Worm (Caenorhabditis elegans): Measurements from ENCODE around the gene R160.4.

Gene R160.4

ce11 chrX:4400296-4400695 is 31.6 kb upstream of the R160.4 start:
- TF ChIP-seq vab-15 (tag; optimal IDR thresholded peaks at IDR 0.05) (no peak), xbp-1 (tag; optimal IDR thresholded peaks at IDR 0.05) (no peak), efl-1 (optimal IDR thresholded peaks at IDR 0.05) (no peak), efl-1 (GFP tag; optimal IDR thresholded peaks at IDR 0.05 in 1 of 2) (no peak), mdl-1 (tag; optimal IDR thresholded peaks at IDR 0.05) (no peak), pag-3 (tag; optimal IDR thresholded peaks at IDR 0.05; ENCODE audit: borderline replicate concordance, insufficient read depth) (no peak), unc-98 (GFP tag; IDR thresholded peaks at IDR 0.05) (no peak), egl-27 (tag; optimal IDR thresholded peaks at IDR 0.05) (no peak), fos-1 (tag; optimal IDR thresholded peaks at IDR 0.05) (no peak), mab-9 (GFP tag; IDR thresholded peaks at IDR 0.05) (no peak), pax-3 (tag; optimal IDR thresholded peaks at IDR 0.05) (no peak), F16B12.6 (tag; optimal IDR thresholded peaks at IDR 0.05) (no peak), ceh-90 (tag; optimal IDR thresholded peaks at IDR 0.05) (no peak)

- peak; percentile 55 for TF ChIP-seq fkh-10 (GFP tag; optimal IDR thresholded peaks at IDR 0.05)
- TF ChIP-seq ceh-90 (tag; optimal IDR thresholded peaks at IDR 0.05) = no peak
- peak; percentile 28 for TF ChIP-seq lin-14 (GFP tag; optimal IDR thresholded peaks at IDR 0.05)
These were observed 28.8 kb upstream of the R160.4 start for ce11 chrX:4397460-4397859.

- TF ChIP-seq irx-1 (tag; optimal IDR thresholded peaks at IDR 0.05) (peak; percentile 45), sox-4 (tag; optimal IDR thresholded peaks at IDR 0.05) (no peak), dpl-1 (GFP tag; optimal IDR thresholded peaks at IDR 0.05) (peak in 2 of 3 experiments; percentile 1 to 9), pax-3 (tag; optimal IDR thresholded peaks at IDR 0.05) (peak; percentile 2), ets-5 (GFP tag; IDR thresholded peaks at IDR 0.05) (no peak), mab-9 (GFP tag; IDR thresholded peaks at IDR 0.05) (no peak), nhr-84 (tag; optimal IDR thresholded peaks at IDR 0.05) (no peak), ceh-8 (GFP tag; optimal IDR thresholded peaks at IDR 0.05) (no peak), lin-35 (GFP tag; optimal IDR thresholded peaks at IDR 0.05) (peak; percentile 27 to 80), blmp-1 (tag; optimal IDR thresholded peaks at IDR 0.05) (peak; percentile 26), lin-13 (GFP tag; optimal IDR thresholded peaks at IDR 0.05) (no peak), nhr-19 (GFP tag; conservative IDR thresholded peaks at IDR 0.05) (peak; percentile 74), fkh-4 (tag; optimal IDR thresholded peaks at IDR 0.05; ENCODE audit: borderline replicate concordance) (peak; percentile 6), isw-1 (GFP tag; IDR thresholded peaks at IDR 0.05) (peak; percentile 14), fkh-8 (tag; optimal IDR thresholded peaks at IDR 0.05) (no peak), nhr-237 (tag; optimal IDR thresholded peaks at IDR 0.05) (peak; percentile 40), dsc-1 (tag; optimal IDR thresholded peaks at IDR 0.05) (peak; percentile 87), sptf-1 (tag; optimal IDR thresholded peaks at IDR 0.05) (no peak), nhr-71 (tag; optimal IDR thresholded peaks at IDR 0.05) (peak; percentile 74), nhr-90 (tag; optimal IDR thresholded peaks at IDR 0.05; ENCODE audit: poor library complexity) (peak; percentile 88), lir-3 (tag; optimal IDR thresholded peaks at IDR 0.05; ENCODE audit: poor library complexity) (peak; percentile 37), nhr-76 (tag; optimal IDR thresholded peaks at IDR 0.05) (no peak), elt-2 (tag; optimal IDR thresholded peaks at IDR 0.05) (peak; percentile 57), elt-3 (tag; optimal IDR thresholded peaks at IDR 0.05) (peak in 3 of 6 experiments; percentile 34 to 73 (median 63)), mdl-1 (tag; optimal IDR thresholded peaks at IDR 0.05) (peak in 1 of 2 experiments; percentile 52), sup-37 (GFP tag; optimal IDR thresholded peaks at IDR 0.05) (peak; percentile 29), nhr-85 (tag) (peak; percentile 85), efl-3 (GFP tag; optimal IDR thresholded peaks at IDR 0.05) (peak; percentile 53), zip-4 (GFP tag; optimal IDR thresholded peaks at IDR 0.05) (peak; percentile 20), egl-13 (tag; optimal IDR thresholded peaks at IDR 0.05) (no peak), C34B4.2 (tag; optimal IDR thresholded peaks at IDR 0.05) (no peak), nhr-28 (tag; optimal IDR thresholded peaks at IDR 0.05) (no peak), unc-98 (GFP tag; IDR thresholded peaks at IDR 0.05) (no peak), F16B12.6 (tag; optimal IDR thresholded peaks at IDR 0.05) (peak; percentile 7), unc-30 (tag; optimal IDR thresholded peaks at IDR 0.05) (no peak), efl-1 (optimal IDR thresholded peaks at IDR 0.05) (peak; percentile 47 to 54), efl-1 (GFP tag; optimal IDR thresholded peaks at IDR 0.05 in 1 of 2) (peak in 1 of 2 experiments; percentile 7), aha-1 (tag; optimal IDR thresholded peaks at IDR 0.05) (no peak)
These were observed 26.6 kb upstream of the R160.4 start for ce11 chrX:4395073-4395850.
